Worm (Caenorhabditis elegans) whole organism, dauer: ENCODE data around the gene btb-14.

Source experiments
- unc-62 ChIP-seq: sonication (generic microtip); optimal IDR thresholded peaks from 2 replicates; lab custom pipeline; 2017; ENCODE audit warnings: missing biosample characterization, missing genetic modification reagents, missing genetic modification characterization

The btb-14 gene

DNA sequence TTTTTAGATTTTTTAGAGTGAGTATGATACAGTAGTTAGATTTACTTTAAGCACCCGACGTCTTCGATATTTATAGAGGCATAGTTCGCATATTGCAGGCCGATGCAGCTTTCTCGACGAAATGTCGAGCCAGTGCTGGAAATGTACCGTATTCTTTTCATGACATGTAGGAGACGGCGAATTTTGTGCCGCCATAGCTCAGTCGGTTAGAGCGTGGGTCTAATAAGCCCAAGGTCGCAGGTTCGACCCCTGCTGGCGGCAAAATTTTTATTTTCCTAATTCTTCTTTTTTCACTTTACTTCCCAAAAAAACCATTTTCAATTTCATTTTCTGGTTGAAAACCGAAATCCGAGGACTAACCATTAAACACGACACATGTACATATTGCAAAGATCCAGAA lies 21.0 kb upstream of the btb-14 start:
- TF ChIP-seq unc-62, result no peak

- no peak for TF ChIP-seq unc-62
Observed at ce11 chrII:12369202-12369601, 14.1 kb upstream of the btb-14 start.

DNA sequence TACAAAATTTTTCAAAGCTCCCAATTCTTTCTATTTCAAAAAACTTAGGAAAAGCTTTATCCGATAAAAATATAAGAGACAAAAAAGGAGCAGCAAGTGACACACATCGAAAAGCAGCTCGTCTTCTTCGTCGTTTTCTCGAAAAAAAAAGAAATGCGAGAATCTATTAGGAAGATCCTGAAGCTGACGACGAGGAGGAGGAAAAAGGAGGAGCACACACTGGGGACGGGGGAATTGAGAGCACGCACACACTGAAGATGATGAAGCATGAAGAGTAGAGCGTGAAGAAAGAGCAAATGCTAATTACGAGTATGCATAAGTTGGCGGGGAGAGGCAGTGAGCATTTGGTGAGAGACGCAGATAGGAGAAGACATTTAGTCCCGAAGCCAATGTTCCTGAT lies 9.3 kb upstream of the btb-14 start:
- TF ChIP-seq unc-62, result no peak

ce11 chrII:12378793-12379192 lies 4.5 kb upstream of the btb-14 start:
- TF ChIP-seq unc-62, result no peak

ce11 chrII:12379430-12379829 lies 3.8 kb upstream of the btb-14 start, which contains the start of gene marc-5:
Gene marc-5, minus strand, starts transcription at chrII:12379530.
- TF ChIP-seq unc-62, result no peak

ce11 chrII:12380888-12381287 lies 2.4 kb upstream of the btb-14 start:
- no peak for TF ChIP-seq unc-62

- TF ChIP-seq unc-62, result no peak
Observed at ce11 chrII:12385815-12386214, 2.6 kb downstream of the btb-14 start.

DNA sequence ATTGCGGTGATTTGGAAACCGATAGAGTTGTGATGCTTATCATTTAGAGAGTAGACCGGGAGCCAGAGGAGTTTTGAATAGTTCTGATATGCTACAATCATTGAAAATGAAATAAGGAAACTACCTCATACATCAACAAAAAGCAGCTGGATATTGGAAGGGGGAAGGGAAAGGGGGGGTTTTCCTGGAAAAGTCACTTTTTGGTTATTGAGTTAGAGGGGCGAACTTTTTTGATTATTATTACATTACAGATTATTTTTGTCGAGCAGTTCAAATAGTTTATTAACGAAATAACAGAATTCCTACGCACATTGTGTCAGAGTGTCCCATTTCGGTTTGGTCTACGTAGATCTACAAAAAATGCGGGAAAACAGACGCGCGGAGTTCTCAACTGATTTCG lies 3.5 kb downstream of the btb-14 start, which contains the start of gene sre-42:
TSS of gene sre-42 (minus strand) at position 101 of the 400 bp plus-strand sequence.
- no peak for TF ChIP-seq unc-62

DNA sequence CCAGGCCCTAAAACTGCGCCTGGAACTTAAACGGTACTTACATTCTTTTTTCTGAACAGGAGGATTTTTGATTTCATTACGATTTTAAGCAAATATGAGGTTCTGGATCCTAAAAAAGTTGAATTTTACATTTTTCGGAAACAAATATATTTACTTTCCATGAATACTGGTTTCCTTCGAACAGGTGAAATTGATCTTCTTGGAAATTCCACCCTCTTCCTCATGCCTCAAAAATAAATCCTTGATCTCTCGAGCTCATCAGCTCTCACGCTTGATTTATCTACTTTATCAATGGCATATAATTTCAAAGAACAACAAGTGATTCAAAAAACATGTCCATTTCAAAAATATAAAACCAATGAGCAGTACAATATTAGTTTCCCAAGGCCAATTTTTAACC lies 4.2 kb downstream of the btb-14 start:
- no peak for TF ChIP-seq unc-62

ce11 chrII:12387980-12388379 lies 4.7 kb downstream of the btb-14 start, which contains the start of gene sre-41:
Gene sre-41, plus strand, starts transcription at chrII:12388280.
- no peak for TF ChIP-seq unc-62

DNA sequence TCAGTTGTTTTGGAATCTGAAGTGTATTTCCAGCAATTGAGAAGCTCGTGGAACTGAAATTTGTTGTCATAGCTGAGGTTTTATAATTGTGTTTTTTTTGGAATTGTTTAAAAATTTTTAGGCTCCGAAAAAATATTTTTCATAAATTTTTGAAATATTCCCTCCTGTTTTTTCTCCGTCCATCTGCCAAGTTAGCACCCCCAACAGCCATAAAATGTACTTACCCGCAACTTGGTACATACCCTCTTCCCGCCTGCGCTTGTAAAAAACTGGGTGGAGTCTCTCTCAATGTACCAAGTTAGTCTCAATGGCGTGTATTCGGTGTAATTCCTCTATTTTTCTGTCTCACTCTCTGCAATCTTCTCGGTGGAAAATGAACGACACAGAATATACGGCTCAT lies 6.5 kb downstream of the btb-14 start, which contains the start of gene Y57A10B.6:
TSS of gene Y57A10B.6 (plus strand) at position 301 of the 400 bp plus-strand sequence.
- no peak for TF ChIP-seq unc-62

DNA sequence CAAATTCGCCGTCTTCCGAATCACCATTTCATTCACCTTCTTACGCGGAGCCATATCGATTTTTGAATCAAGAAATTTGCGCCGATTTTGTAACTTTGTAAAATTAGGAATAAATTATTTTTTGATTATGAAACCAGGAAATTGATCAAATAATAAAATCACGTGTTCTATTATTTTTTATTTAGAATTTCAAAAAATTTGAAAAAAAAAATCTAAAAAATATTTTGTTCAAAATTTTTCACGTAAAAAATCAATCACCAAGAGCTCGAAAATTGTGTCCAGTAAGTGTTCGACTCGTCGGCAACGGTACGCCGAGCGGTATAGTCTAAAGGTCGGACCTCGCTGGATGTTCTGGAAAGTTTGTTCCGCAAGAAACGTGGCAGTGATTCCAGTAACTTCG lies 10.4 kb downstream of the btb-14 start, which contains the start of gene Y57A10B.7:
TSS of gene Y57A10B.7 (minus strand) at position 101 of the 400 bp plus-strand sequence.
- TF ChIP-seq unc-62, result no peak

DNA sequence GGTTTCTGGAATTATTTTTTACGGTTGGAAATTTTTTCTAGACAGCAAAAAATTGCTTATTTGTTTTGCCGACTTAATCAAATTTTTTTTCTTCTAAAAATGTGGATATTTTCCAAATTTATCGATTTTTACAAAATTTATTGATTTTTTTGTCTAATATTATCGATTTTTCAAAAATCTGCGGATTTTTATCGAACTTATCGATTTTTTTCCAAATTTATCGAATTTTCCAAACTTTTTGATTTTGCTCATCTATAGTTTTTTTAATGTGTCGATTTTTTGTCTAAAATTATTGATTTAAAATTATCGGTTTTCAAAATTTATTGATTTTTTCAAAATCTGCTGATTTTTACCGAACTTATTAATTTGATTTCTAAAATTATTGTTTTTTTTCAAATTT lies 10.9 kb downstream of the btb-14 start:
- TF ChIP-seq unc-62, result no peak

- TF ChIP-seq unc-62, result no peak
Observed at ce11 chrII:12397656-12398055, 14.4 kb downstream of the btb-14 start, which contains the start of gene F57G9.7. Gene F57G9.7, minus strand, starts transcription at chrII:12397756.

DNA sequence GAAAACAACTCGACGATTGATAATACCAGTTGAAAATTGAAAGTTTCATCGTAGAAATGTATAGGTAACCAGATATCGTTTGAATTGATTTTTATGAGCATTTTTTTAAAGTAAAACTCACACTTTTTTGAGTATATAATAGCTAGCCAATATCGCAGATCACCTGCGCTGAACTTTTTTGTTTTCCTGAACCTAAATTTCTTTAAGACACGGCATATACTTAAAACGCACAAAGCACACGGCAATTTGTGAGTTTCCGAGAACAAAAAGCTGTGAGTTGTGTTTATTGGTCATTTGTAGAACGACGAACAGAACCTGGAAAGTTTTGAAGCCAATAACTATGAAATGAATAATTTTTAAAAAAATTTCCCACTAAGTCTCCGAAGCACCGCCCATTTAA lies 18.5 kb downstream of the btb-14 start, which contains the start of gene sre-29:
TSS of gene sre-29 (minus strand) at position 101 of the 400 bp plus-strand sequence.
- no peak for TF ChIP-seq unc-62

DNA sequence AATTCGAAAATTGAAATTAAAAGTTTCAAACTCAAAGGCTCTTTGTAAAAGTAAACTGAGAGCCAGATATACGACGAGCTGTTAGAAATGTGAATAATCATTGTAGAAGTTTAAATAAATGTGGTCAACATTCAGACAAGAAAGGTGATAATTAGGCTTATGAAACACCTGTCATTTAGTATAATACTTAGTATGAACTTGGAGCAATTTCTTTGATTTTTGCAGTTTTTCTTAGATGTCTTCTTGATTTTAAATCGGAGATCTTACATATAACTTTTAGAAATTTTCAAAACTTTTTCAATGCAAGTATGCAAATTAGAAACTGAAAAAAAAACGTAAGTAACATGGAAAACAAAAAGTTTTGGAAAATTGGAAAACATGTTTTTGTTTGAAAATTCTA lies 23.1 kb downstream of the btb-14 start, which contains the start of gene sre-30:
TSS of gene sre-30 (minus strand) at position 101 of the 400 bp plus-strand sequence.
- no peak for TF ChIP-seq unc-62

ce11 chrII:12408717-12409116 lies 25.5 kb downstream of the btb-14 start, which contains the start of gene sre-31:
Gene sre-31, minus strand, starts transcription at chrII:12408817.
- no peak for TF ChIP-seq unc-62

ce11 chrII:12410107-12410506 lies 26.8 kb downstream of the btb-14 start, which contains the start of gene F57G9.3:
Gene F57G9.3, minus strand, starts transcription at chrII:12410207.
- no peak for TF ChIP-seq unc-62

DNA sequence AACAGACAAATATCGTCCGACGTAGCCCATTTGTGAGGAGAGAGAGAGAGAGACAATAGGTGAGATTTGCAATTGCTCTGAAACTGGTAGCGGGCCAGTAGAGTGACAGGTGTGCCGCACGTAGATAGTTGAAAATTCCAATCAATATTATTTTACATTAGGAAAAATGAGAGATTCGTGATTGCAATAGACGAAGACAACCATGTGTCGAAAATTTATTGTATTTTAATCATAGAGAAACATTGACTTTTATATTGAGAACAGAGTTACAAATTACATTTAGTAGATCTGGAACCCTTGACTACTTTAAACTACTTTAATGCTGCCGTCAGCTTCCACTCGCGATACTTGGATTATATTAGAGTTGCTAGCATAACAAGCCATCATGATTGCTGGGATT lies 29.2 kb downstream of the btb-14 start, which contains the start of gene Y57A10C.1:
TSS of gene Y57A10C.1 (minus strand) at position 101 of the 400 bp plus-strand sequence.
- no peak for TF ChIP-seq unc-62
